Worm (Caenorhabditis elegans): ENCODE data around the gene osm-5.

- TF ChIP-seq lir-1 (GFP tag; conservative IDR thresholded peaks at IDR 0.05) (no peak), nfya-1 (tag; optimal IDR thresholded peaks at IDR 0.05; ENCODE audit: borderline replicate concordance, insufficient read depth) (no peak), ceh-100 (GFP tag; IDR thresholded peaks at IDR 0.05) (no peak), ceh-40 (GFP tag; IDR thresholded peaks at IDR 0.05) (no peak), Y53G8AR.9 (GFP tag; conservative IDR thresholded peaks at IDR 0.05) (no peak), ama-1 (optimal IDR thresholded peaks at IDR 0.05) (no peak), ama-1 (GFP tag; optimal IDR thresholded peaks at IDR 0.05) (no peak), rcor-1 (GFP tag; IDR thresholded peaks at IDR 0.05) (no peak), snpc-4 (GFP tag; optimal IDR thresholded peaks at IDR 0.05) (no peak), snpc-4 (tag; optimal IDR thresholded peaks at IDR 0.05) (no peak), fkh-3 (tag; optimal IDR thresholded peaks at IDR 0.05) (no peak), cebp-2 (GFP tag; IDR thresholded peaks at IDR 0.05) (no peak), aptf-2 (GFP tag; conservative IDR thresholded peaks at IDR 0.05) (no peak), xnd-1 (tag; optimal IDR thresholded peaks at IDR 0.05) (no peak), F57C9.4 (tag; optimal IDR thresholded peaks at IDR 0.05) (no peak), zfh-2 (GFP tag; conservative IDR thresholded peaks at IDR 0.05) (no peak)
Observed at ce11 chrX:2939085-2939484, 45.0 kb upstream of the osm-5 start.
